Fruit fly (Drosophila melanogaster) whole organism, embryonic: ENCODE measurements around the gene cu.
A peak's percentile ranks its signal among the peaks of the same experiment; 100 is the strongest.

Source experiments
- Abd-B ChIP-seq: fragments of 200-800 bp; sonication (Bioruptor generic); optimal IDR thresholded peaks from 2 replicates; lab custom pipeline; 2018; ENCODE audit warnings: missing biosample characterization, mild to moderate bottlenecking, missing genetic modification characterization, moderate library complexity
- CG10147 ChIP-seq: fragments of 200-800 bp; sonication (Bioruptor generic); optimal IDR thresholded peaks from 2 replicates; lab custom pipeline; 2019; ENCODE audit warnings: missing biosample characterization, mild to moderate bottlenecking, missing genetic modification characterization, moderate library complexity
- CG11456 ChIP-seq: fragments of 200-800 bp; sonication (Bioruptor generic); IDR thresholded peaks from 3 replicates; pipeline ENCODE4 v1.3.6; 2022; ENCODE audit warnings: missing biosample characterization, missing genetic modification characterization
- CG12744 ChIP-seq: fragments of 200-800 bp; sonication (Bioruptor generic); optimal IDR thresholded peaks from 2 replicates; lab custom pipeline; 2016; ENCODE audit warnings: missing biosample characterization, missing genetic modification characterization
- CG12769 ChIP-seq: fragments of 200-800 bp; sonication (Bioruptor generic); optimal IDR thresholded peaks from 2 replicates; lab custom pipeline; 2019; ENCODE audit warnings: missing biosample characterization, mild to moderate bottlenecking, missing genetic modification characterization, moderate library complexity
- CG14667 ChIP-seq: fragments of 200-800 bp; sonication (Bioruptor generic); IDR thresholded peaks from 2 replicates; pipeline ENCODE4 v1.3.6; 2022; ENCODE audit warnings: missing biosample characterization, missing genetic modification characterization
- CG15269 ChIP-seq: fragments of 200-800 bp; sonication (Bioruptor generic); optimal IDR thresholded peaks from 2 replicates; lab custom pipeline; 2018; ENCODE audit warnings: missing biosample characterization, mild to moderate bottlenecking, missing genetic modification characterization, moderate library complexity
- CG16815 ChIP-seq: fragments of 200-800 bp; sonication (Bioruptor generic); optimal IDR thresholded peaks from 3 replicates; lab custom pipeline; 2017; ENCODE audit warnings: missing biosample characterization, mild to moderate bottlenecking, missing genetic modification characterization
- CG17385 ChIP-seq: fragments of 200-800 bp; sonication (Bioruptor generic); optimal IDR thresholded peaks from 3 replicates; lab custom pipeline; 2018; ENCODE audit warnings: missing biosample characterization, mild to moderate bottlenecking, missing genetic modification characterization
- CG17568 ChIP-seq: fragments of 200-800 bp; sonication (Bioruptor generic); optimal IDR thresholded peaks from 2 replicates; lab custom pipeline; 2018; ENCODE audit warnings: missing biosample characterization, mild to moderate bottlenecking, missing genetic modification characterization, moderate library complexity
- CG18476 ChIP-seq: fragments of 200-800 bp; sonication (Bioruptor generic); optimal IDR thresholded peaks from 2 replicates; lab custom pipeline; 2016; ENCODE audit warnings: missing biosample characterization, mild to moderate bottlenecking, missing genetic modification characterization
- CG3065 ChIP-seq: fragments of 200-800 bp; sonication (Bioruptor generic); optimal IDR thresholded peaks from 2 replicates; lab custom pipeline; 2016; ENCODE audit warnings: missing biosample characterization, missing genetic modification characterization
- CG31224 ChIP-seq: fragments of 200-800 bp; sonication (Bioruptor generic); IDR thresholded peaks from 2 replicates; pipeline ENCODE4 v1.3.6; 2022; ENCODE audit warnings: missing biosample characterization, missing genetic modification characterization
- CG34422 ChIP-seq: fragments of 200-800 bp; sonication (Bioruptor generic); IDR thresholded peaks from 3 replicates; pipeline ENCODE4 v1.3.6; 2022; ENCODE audit warnings: missing biosample characterization, missing genetic modification characterization
- CG42726 ChIP-seq: fragments of 200-800 bp; sonication (Bioruptor generic); IDR thresholded peaks from 2 replicates; pipeline ENCODE4 v1.3.6; 2022; ENCODE audit warnings: missing biosample characterization, missing genetic modification characterization; ENCODE audit not compliant: partially characterized antibody
- CG4820 ChIP-seq: fragments of 200-800 bp; sonication (Bioruptor generic); optimal IDR thresholded peaks from 3 replicates; lab custom pipeline; 2016; ENCODE audit warnings: missing biosample characterization, missing genetic modification characterization
- CG6765 ChIP-seq: fragments of 200-800 bp; sonication (Bioruptor generic); optimal IDR thresholded peaks from 3 replicates; lab custom pipeline; 2017; ENCODE audit warnings: missing biosample characterization, mild to moderate bottlenecking, missing genetic modification characterization
- CG6791 ChIP-seq: fragments of 200-800 bp; sonication (Bioruptor generic); IDR thresholded peaks from 3 replicates; pipeline ENCODE4 v1.3.6; 2022; ENCODE audit warnings: missing biosample characterization, missing genetic modification characterization; ENCODE audit not compliant: partially characterized antibody
- CG7271 ChIP-seq: fragments of 200-800 bp; sonication (Bioruptor generic); optimal IDR thresholded peaks from 2 replicates; lab custom pipeline; 2018; ENCODE audit warnings: missing biosample characterization, mild to moderate bottlenecking, missing genetic modification characterization, moderate library complexity
- CG8089 ChIP-seq: fragments of 200-800 bp; sonication (Bioruptor generic); optimal IDR thresholded peaks from 3 replicates; lab custom pipeline; 2016; ENCODE audit warnings: missing biosample characterization, missing genetic modification characterization
- Dad ChIP-seq: fragments of 200-800 bp; sonication (Bioruptor generic); optimal IDR thresholded peaks from 3 replicates; lab custom pipeline; 2016; ENCODE audit warnings: missing biosample characterization, missing genetic modification characterization
- Eip74EF ChIP-seq, 2 experiments: fragments of 200-800 bp in 1 of 2; fragments of >200 bp in 1 of 2; sonication (Bioruptor generic) in 1 of 2; optimal IDR thresholded peaks; 2 replicates each; lab custom pipeline; 2017 to 2019; ENCODE audit warnings: missing biosample characterization in 2 of 2, missing genetic modification characterization in 2 of 2, mild to moderate bottlenecking in 1 of 2, moderate library complexity in 1 of 2
- Ets97D ChIP-seq: fragments of 200-800 bp; sonication (Bioruptor generic); optimal IDR thresholded peaks from 3 replicates; lab custom pipeline; 2016; ENCODE audit warnings: missing biosample characterization, missing genetic modification characterization
- HLH3B ChIP-seq: fragments of 200-800 bp; sonication (Bioruptor generic); IDR thresholded peaks from 2 replicates; pipeline ENCODE4 v1.3.6; 2022; ENCODE audit warnings: missing biosample characterization, missing genetic modification characterization
- HLH54F ChIP-seq: fragments of 200-800 bp; sonication (Bioruptor generic); optimal IDR thresholded peaks from 3 replicates; lab custom pipeline; 2016; ENCODE audit warnings: missing biosample characterization, missing genetic modification characterization
- NFAT ChIP-seq: fragments of 200-800 bp; sonication (Bioruptor generic); IDR thresholded peaks from 2 replicates; pipeline ENCODE4 v1.3.6; 2022; ENCODE audit warnings: missing biosample characterization, missing genetic modification characterization
- Nf-YC ChIP-seq: fragments of 200-800 bp; optimal IDR thresholded peaks from 3 replicates; lab custom pipeline; 2019; ENCODE audit warnings: missing biosample characterization, mild to moderate bottlenecking, missing genetic modification characterization, moderate library complexity
- Oaz ChIP-seq: fragments of 200-800 bp; sonication (Bioruptor generic); IDR thresholded peaks from 2 replicates; pipeline ENCODE4 v1.3.6; 2022; ENCODE audit warnings: missing biosample characterization, missing genetic modification characterization
- Oli ChIP-seq: fragments of 200-800 bp; sonication (Bioruptor generic); optimal IDR thresholded peaks from 2 replicates; lab custom pipeline; 2018; ENCODE audit warnings: missing biosample characterization, mild to moderate bottlenecking, missing genetic modification characterization, moderate library complexity
- Poxn ChIP-seq: fragments of 200-800 bp; sonication (Bioruptor generic); IDR thresholded peaks from 2 replicates; pipeline ENCODE4 v1.3.6; 2022; ENCODE audit warnings: missing biosample characterization, missing genetic modification characterization
- Xrp1 ChIP-seq: fragments of 200-800 bp; sonication (Bioruptor generic); IDR thresholded peaks from 2 replicates; pipeline ENCODE4 v1.3.6; 2022; ENCODE audit warnings: missing biosample characterization, missing genetic modification characterization
- bbx ChIP-seq: fragments of 200-800 bp; sonication (Bioruptor generic); IDR thresholded peaks from 2 replicates; pipeline ENCODE4 v1.3.6; 2022; ENCODE audit warnings: missing biosample characterization, missing genetic modification characterization; ENCODE audit not compliant: partially characterized antibody
- ci ChIP-seq: fragments of 200-800 bp; sonication (Bioruptor generic); IDR thresholded peaks from 3 replicates; pipeline ENCODE4 v1.3.6; 2022; ENCODE audit warnings: missing biosample characterization, missing genetic modification characterization
- croc ChIP-seq: fragments of 200-800 bp; sonication (Bioruptor generic); conservative IDR thresholded peaks from 3 replicates; pipeline ENCODE4 v1.3.6; 2022; ENCODE audit warnings: missing biosample characterization, missing genetic modification characterization
- crol ChIP-seq: fragments of 200-800 bp; sonication (Bioruptor generic); IDR thresholded peaks from 2 replicates; pipeline ENCODE4 v1.3.6; 2022; ENCODE audit warnings: missing biosample characterization, missing genetic modification characterization
- fu2 ChIP-seq: fragments of 200-800 bp; sonication (Bioruptor generic); optimal IDR thresholded peaks from 2 replicates; lab custom pipeline; 2016; ENCODE audit warnings: missing biosample characterization, missing genetic modification characterization
- jumu ChIP-seq: fragments of 200-800 bp; sonication (Bioruptor generic); optimal IDR thresholded peaks from 3 replicates; lab custom pipeline; 2016; ENCODE audit warnings: missing biosample characterization, missing genetic modification characterization
- nau ChIP-seq: fragments of 200-800 bp; sonication (Bioruptor generic); optimal IDR thresholded peaks from 3 replicates; lab custom pipeline; 2017; ENCODE audit warnings: missing biosample characterization, mild to moderate bottlenecking, missing genetic modification characterization, missing genetic modification reagents
- onecut ChIP-seq: fragments of 200-800 bp; sonication (Bioruptor generic); IDR thresholded peaks from 2 replicates; pipeline ENCODE4 v1.3.6; 2022; ENCODE audit warnings: missing biosample characterization, missing genetic modification characterization
- phol ChIP-seq: fragments of 200-800 bp; sonication (Bioruptor generic); optimal IDR thresholded peaks from 3 replicates; lab custom pipeline; 2018; ENCODE audit warnings: missing biosample characterization, mild to moderate bottlenecking, missing genetic modification characterization, moderate library complexity
- ranshi ChIP-seq: fragments of 200-800 bp; sonication (Bioruptor generic); IDR thresholded peaks from 2 replicates; pipeline ENCODE4 v1.3.6; 2022; ENCODE audit warnings: missing biosample characterization, missing genetic modification characterization
- ro ChIP-seq: fragments of 200-800 bp; sonication (Bioruptor generic); IDR thresholded peaks from 2 replicates; pipeline ENCODE4 v1.3.6; 2022; ENCODE audit warnings: missing biosample characterization, missing genetic modification characterization
- run ChIP-seq: fragments of 200-800 bp; sonication (Bioruptor generic); optimal IDR thresholded peaks from 3 replicates; lab custom pipeline; 2018; ENCODE audit warnings: missing biosample characterization, mild to moderate bottlenecking, missing genetic modification characterization
- sens ChIP-seq: fragments of 200-800 bp; sonication (Bioruptor generic); peaks from one replicate; lab custom pipeline; 2016; ENCODE audit warnings: missing biosample characterization, missing genetic modification characterization
- sob ChIP-seq: fragments of 200-800 bp; sonication (Bioruptor generic); IDR thresholded peaks from 2 replicates; pipeline ENCODE4 v1.3.6; 2022; ENCODE audit warnings: missing biosample characterization, missing genetic modification characterization
- unc-4 ChIP-seq: fragments of 200-800 bp; sonication (Bioruptor generic); IDR thresholded peaks from 2 replicates; pipeline ENCODE4 v1.3.6; 2022; ENCODE audit warnings: missing biosample characterization, missing genetic modification characterization; ENCODE audit not compliant: partially characterized antibody
- vfl ChIP-seq: fragments of 200-800 bp; sonication (Bioruptor generic); optimal IDR thresholded peaks from 2 replicates; lab custom pipeline; 2016; ENCODE audit warnings: missing biosample characterization, missing genetic modification characterization
- z ChIP-seq: fragments of 200-800 bp; sonication (Bioruptor generic); IDR thresholded peaks from 3 replicates; pipeline ENCODE4 v1.3.6; 2022; ENCODE audit warnings: missing biosample characterization, missing genetic modification characterization
- zen ChIP-seq: fragments of 200-800 bp; sonication (Bioruptor generic); optimal IDR thresholded peaks from 3 replicates; lab custom pipeline; 2018; ENCODE audit warnings: missing biosample characterization, mild to moderate bottlenecking, missing genetic modification characterization, moderate library complexity
- zf30C ChIP-seq: fragments of 200-800 bp; sonication (Bioruptor generic); optimal IDR thresholded peaks from 3 replicates; lab custom pipeline; 2018; ENCODE audit warnings: missing biosample characterization, mild to moderate bottlenecking, missing genetic modification characterization

Gene cu

dm6 chr3R:11216156-11216630, 18.8 kb downstream of the cu start, which contains the start of the genes RpS25 and CG4820 (continued):
- TF ChIP-seq Oli (tag; lab: Kevin White, UChicago): peak; percentile 82
- peak; percentile 91 for TF ChIP-seq sob (GFP tag; lab: Robert Waterston, UW)
- peak; percentile 98 for TF ChIP-seq sens (GFP tag; lab: Kevin White, UChicago)
- TF ChIP-seq ranshi (GFP tag; lab: Robert Waterston, UW): peak; percentile 78
- peak; percentile 90 for TF ChIP-seq CG34422 (GFP tag; lab: Robert Waterston, UW)
- TF ChIP-seq phol (tag; lab: Kevin White, UChicago): peak; percentile 100
- peak; percentile 61 for TF ChIP-seq zf30C
- TF ChIP-seq CG31224 (GFP tag; lab: Robert Waterston, UW): peak; percentile 77
- peak; percentile 96 for TF ChIP-seq ci (GFP tag; lab: Robert Waterston, UW)
- peak in 1 of 2 experiments; percentile 84 for TF ChIP-seq Eip74EF (GFP tag; optimal IDR thresholded peaks at IDR 0.05; lab: Kevin White, UChicago)
- TF ChIP-seq CG3065: peak; percentile 74
- TF ChIP-seq crol (GFP tag; lab: Robert Waterston, UW): peak; percentile 49
- TF ChIP-seq CG17568 (GFP tag; lab: Kevin White, UChicago): peak; percentile 93
- TF ChIP-seq CG42726 (GFP tag; lab: Robert Waterston, UW): peak; percentile 69
- TF ChIP-seq CG6765: peak; percentile 97
- TF ChIP-seq unc-4 (GFP tag; lab: Robert Waterston, UW): peak; percentile 93
- TF ChIP-seq croc: peak; percentile 77
- peak; percentile 82 for TF ChIP-seq CG12744
- TF ChIP-seq CG11456 (GFP tag; lab: Robert Waterston, UW): peak; percentile 91
- peak; percentile 89 for TF ChIP-seq CG17385 (GFP tag; lab: Kevin White, UChicago)
- peak; percentile 57 for TF ChIP-seq CG16815 (GFP tag; lab: Kevin White, UChicago)
- peak; percentile 70 for TF ChIP-seq Abd-B (GFP tag; lab: Kevin White, UChicago)
- peak; percentile 89 for TF ChIP-seq CG10147 (GFP tag; lab: Kevin White, UChicago)
- no peak; the same call in 1 of the 2 replicates for TF ChIP-seq ro (GFP tag; lab: Robert Waterston, UW)
- TF ChIP-seq Ets97D (GFP tag; lab: Kevin White, UChicago): peak; percentile 100
- peak; percentile 82 for TF ChIP-seq HLH3B (GFP tag; lab: Robert Waterston, UW)
- peak; percentile 80 for TF ChIP-seq CG6791 (GFP tag; lab: Robert Waterston, UW)
- peak; percentile 84 for TF ChIP-seq CG15269 (tag; lab: Kevin White, UChicago)
- no peak; the same call in 1 of the 2 replicates for TF ChIP-seq Poxn (GFP tag; lab: Robert Waterston, UW)
- TF ChIP-seq CG8089: peak; percentile 93
- TF ChIP-seq CG4820: peak; percentile 94
- peak; percentile 76 for TF ChIP-seq CG18476 (GFP tag; lab: Kevin White, UChicago)
- TF ChIP-seq onecut (GFP tag; lab: Robert Waterston, UW): peak; percentile 93
- peak; percentile 93 for TF ChIP-seq CG12769 (tag; lab: Kevin White, UChicago)
- TF ChIP-seq NFAT (GFP tag; lab: Robert Waterston, UW): peak; percentile 89
- TF ChIP-seq CG7271 (tag; lab: Kevin White, UChicago): peak; percentile 97
- TF ChIP-seq Dad (GFP tag; lab: Kevin White, UChicago): peak; percentile 93
- peak; percentile 81 for TF ChIP-seq Nf-YC
- TF ChIP-seq CG14667 (GFP tag; lab: Robert Waterston, UW): peak; percentile 65; the same call in 1 of the 2 replicates
- TF ChIP-seq Xrp1: peak; percentile 48; the same call in 1 of the 2 replicates
- peak; percentile 81 for TF ChIP-seq jumu (GFP tag; lab: Kevin White, UChicago)
- peak; percentile 80 for TF ChIP-seq vfl (GFP tag; lab: Kevin White, UChicago)
- peak; percentile 70 for TF ChIP-seq bbx (GFP tag; lab: Robert Waterston, UW)
- peak; percentile 84 for TF ChIP-seq zen (tag; lab: Kevin White, UChicago)
- TF ChIP-seq nau (GFP tag; lab: Kevin White, UChicago): peak; percentile 95
- peak; percentile 84 for TF ChIP-seq run
- peak; percentile 90 for TF ChIP-seq fu2 (GFP tag; lab: Kevin White, UChicago)
- TF ChIP-seq z (GFP tag; lab: Robert Waterston, UW): 0 out of 3 replicates have a peak, but pooled peaks have one; percentile 54
- TF ChIP-seq Oaz (GFP tag; lab: Robert Waterston, UW): peak; percentile 81
- TF ChIP-seq HLH54F (GFP tag; lab: Kevin White, UChicago): peak; percentile 84
